Worm (Caenorhabditis elegans) whole organism, dauer: ENCODE results near the gene F49C12.9.

ENCODE experiments used
- unc-62 ChIP-seq: sonication (generic microtip); optimal IDR thresholded peaks from 2 replicates; lab custom pipeline; 2017; ENCODE audit warnings: missing biosample characterization, missing genetic modification reagents, missing genetic modification characterization

F49C12.9 gene

ce11 chrIV:9267581-9267980 is 48.4 kb downstream of the F49C12.9 start:
- no peak for TF ChIP-seq unc-62 (GFP tag; lab: Kevin White, UChicago)

ce11 chrIV:9266464-9266863 is 49.6 kb downstream of the F49C12.9 start, which contains the start of gene Y11D7A.19:
Y11D7A.19 (minus strand) TSS chrIV:9266564.
- no peak for TF ChIP-seq unc-62 (GFP tag; lab: Kevin White, UChicago)
